Worm (Caenorhabditis elegans): ENCODE results near the gene F44E5.17.
A peak's percentile ranks its signal among the peaks of the same experiment; 100 is the strongest.

The F44E5.17 gene

ce11 chrII:11747889-11748288 lies 505 bp downstream of the F44E5.17 start:
- TF ChIP-seq zip-4 (GFP tag; optimal IDR thresholded peaks at IDR 0.05) (no peak), lsy-2 (tag; optimal IDR thresholded peaks at IDR 0.05) (peak; percentile 85 to 94), mep-1 (tag; optimal IDR thresholded peaks at IDR 0.05) (peak; percentile 29), F16B12.6 (tag; optimal IDR thresholded peaks at IDR 0.05) (peak; percentile 77)

ce11 chrII:11746782-11747288 lies 1.6 kb downstream of the F44E5.17 start:
- TF ChIP-seq hpl-2 (GFP tag; optimal IDR thresholded peaks at IDR 0.05) (no peak), ceh-82 (tag; optimal IDR thresholded peaks at IDR 0.05) (peak; percentile 42 to 78 (median 70)), lin-35 (GFP tag; optimal IDR thresholded peaks at IDR 0.05) (peak in 1 of 2 experiments; percentile 41), isw-1 (GFP tag; IDR thresholded peaks at IDR 0.05) (peak; percentile 39), snu-23 (GFP tag; optimal IDR thresholded peaks at IDR 0.05) (peak; percentile 69), aly-2 (tag; optimal IDR thresholded peaks at IDR 0.05) (no peak), ceh-88 (GFP tag; IDR thresholded peaks at IDR 0.05) (no peak), nhr-71 (tag; optimal IDR thresholded peaks at IDR 0.05) (peak; percentile 83), efl-1 (optimal IDR thresholded peaks at IDR 0.05) (peak; percentile 30 to 52), efl-1 (GFP tag; optimal IDR thresholded peaks at IDR 0.05 in 1 of 2) (peak in 1 of 2 experiments; percentile 64), xbp-1 (tag; optimal IDR thresholded peaks at IDR 0.05) (peak; percentile 42), zip-4 (GFP tag; optimal IDR thresholded peaks at IDR 0.05) (peak; percentile 34), swsn-7 (tag; optimal IDR thresholded peaks at IDR 0.05) (peak; percentile 72), fos-1 (tag; optimal IDR thresholded peaks at IDR 0.05) (peak; percentile 39), lsy-2 (tag; optimal IDR thresholded peaks at IDR 0.05) (peak; percentile 1 to 57), nhr-84 (tag; optimal IDR thresholded peaks at IDR 0.05) (no peak), egl-13 (tag; optimal IDR thresholded peaks at IDR 0.05) (peak; percentile 69), lin-14 (GFP tag; optimal IDR thresholded peaks at IDR 0.05) (peak; percentile 93), fkh-8 (tag; optimal IDR thresholded peaks at IDR 0.05) (peak; percentile 92), nhr-20 (tag; optimal IDR thresholded peaks at IDR 0.05) (peak; percentile 41), ztf-4 (tag; optimal IDR thresholded peaks at IDR 0.05) (peak; percentile 31), sox-4 (tag; optimal IDR thresholded peaks at IDR 0.05) (peak; percentile 48), tlp-1 (tag; optimal IDR thresholded peaks at IDR 0.05) (no peak), pqm-1 (tag; optimal IDR thresholded peaks at IDR 0.05) (no peak), nhr-47 (tag; optimal IDR thresholded peaks at IDR 0.05) (peak; percentile 77), unc-30 (tag; optimal IDR thresholded peaks at IDR 0.05) (no peak), lir-3 (tag; optimal IDR thresholded peaks at IDR 0.05; ENCODE audit: poor library complexity) (peak; percentile 55), zag-1 (tag; optimal IDR thresholded peaks at IDR 0.05) (no peak), fkh-10 (GFP tag; optimal IDR thresholded peaks at IDR 0.05) (peak; percentile 71), unc-86 (tag; optimal IDR thresholded peaks at IDR 0.05) (peak; percentile 81), ztf-11 (tag; optimal IDR thresholded peaks at IDR 0.05) (peak in 1 of 2 experiments; percentile 70), mab-9 (GFP tag; IDR thresholded peaks at IDR 0.05) (peak; percentile 72), mef-2 (tag; optimal IDR thresholded peaks at IDR 0.05) (peak; percentile 56), elt-2 (tag; optimal IDR thresholded peaks at IDR 0.05) (no peak), nhr-77 (tag; optimal IDR thresholded peaks at IDR 0.05) (peak; percentile 70), ceh-63 (GFP tag; optimal IDR thresholded peaks at IDR 0.05) (no peak), efl-3 (GFP tag; optimal IDR thresholded peaks at IDR 0.05) (no peak), tbx-2 (tag; optimal IDR thresholded peaks at IDR 0.05) (peak; percentile 80), elt-3 (tag; optimal IDR thresholded peaks at IDR 0.05) (no peak), nhr-19 (GFP tag; conservative IDR thresholded peaks at IDR 0.05) (peak; percentile 43), C16A3.4 (tag; optimal IDR thresholded peaks at IDR 0.05) (peak; percentile 30), snpc-4 (tag; optimal IDR thresholded peaks at IDR 0.05) (peak; percentile 42), ceh-8 (GFP tag; optimal IDR thresholded peaks at IDR 0.05) (peak; percentile 89), nhr-90 (tag; optimal IDR thresholded peaks at IDR 0.05; ENCODE audit: poor library complexity) (no peak), nhr-11 (tag; optimal IDR thresholded peaks at IDR 0.05) (no peak), F16B12.6 (tag; optimal IDR thresholded peaks at IDR 0.05) (peak; percentile 0), skn-1 (tag; optimal IDR thresholded peaks at IDR 0.05) (peak; percentile 33), fkh-4 (tag; optimal IDR thresholded peaks at IDR 0.05; ENCODE audit: borderline replicate concordance) (no peak), nhr-237 (tag; optimal IDR thresholded peaks at IDR 0.05) (no peak), lin-13 (GFP tag; optimal IDR thresholded peaks at IDR 0.05) (peak; percentile 64)

All from whole organism, L1 larva.